Fruit fly (Drosophila melanogaster): ENCODE data around the gene Or85e.

The Or85e gene

DNA sequence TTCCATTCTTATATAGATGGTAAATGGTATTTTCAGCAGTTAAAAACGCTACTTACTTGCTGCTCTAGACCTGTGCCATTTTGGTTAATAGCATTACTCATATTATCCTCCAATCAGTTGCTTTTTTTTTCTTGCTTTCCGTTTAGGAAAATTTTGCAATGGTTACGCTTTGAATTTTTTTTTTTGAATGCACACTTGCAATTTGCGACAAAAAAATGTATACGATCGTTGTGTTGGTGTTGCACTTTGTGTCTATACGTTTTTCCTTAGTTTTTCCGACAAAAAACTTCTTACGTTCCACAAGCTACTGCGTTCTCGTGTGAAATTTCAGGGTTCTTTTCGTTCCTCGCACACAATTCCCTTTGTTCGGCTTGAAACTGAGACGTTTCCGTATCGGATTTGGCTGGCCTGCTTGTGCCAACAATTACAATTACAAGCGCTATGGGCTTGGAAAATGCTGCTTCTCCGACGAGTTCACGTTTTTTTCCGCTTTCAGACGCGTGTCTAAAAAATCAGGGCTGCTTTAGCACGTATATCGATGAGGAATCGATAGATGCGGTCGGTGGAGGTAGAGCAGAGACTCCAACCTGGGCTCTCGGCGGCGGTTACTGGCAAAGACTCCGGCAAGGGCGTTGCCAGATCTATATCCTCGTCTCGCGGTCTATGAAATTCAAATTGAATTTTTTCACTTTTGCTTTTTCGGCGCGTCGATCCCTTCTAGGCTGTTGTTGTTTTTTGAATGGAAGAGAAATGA is 24.4 kb upstream of the Or85e start:
- TF ChIP-seq run (tag; optimal IDR thresholded peaks at IDR 0.05): peak; percentile 41
- peak; percentile 34 for TF ChIP-seq Camta (GFP tag; optimal IDR thresholded peaks at IDR 0.05)
- TF ChIP-seq CG1024 (GFP tag; IDR thresholded peaks at IDR 0.05): 0 out of 2 replicates have a peak, but pooled peaks have one; percentile 6
- peak; percentile 54 for TF ChIP-seq onecut (GFP tag; IDR thresholded peaks at IDR 0.05)
- peak; percentile 99 for TF ChIP-seq E2f2 (GFP tag; IDR thresholded peaks at IDR 0.05)
- TF ChIP-seq CG8944 (GFP tag; optimal IDR thresholded peaks at IDR 0.05): no peak
- TF ChIP-seq lilli (GFP tag; optimal IDR thresholded peaks at IDR 0.05): peak; percentile 47
- TF ChIP-seq Ada2b (GFP tag; IDR thresholded peaks at IDR 0.05): 0 out of 2 replicates have a peak, but pooled peaks have one; percentile 17
- TF ChIP-seq Xrp1 (GFP tag; IDR thresholded peaks at IDR 0.05): no peak
- no peak for TF ChIP-seq CG17612 (GFP tag; IDR thresholded peaks at IDR 0.05)
- no peak for TF ChIP-seq CG10462 (GFP tag; optimal IDR thresholded peaks at IDR 0.05)
- TF ChIP-seq vvl (GFP tag; IDR thresholded peaks at IDR 0.05): peak; percentile 71
- TF ChIP-seq sima (GFP tag; optimal IDR thresholded peaks at IDR 0.05): no peak
- no peak for TF ChIP-seq Oaz (GFP tag; IDR thresholded peaks at IDR 0.05)
- TF ChIP-seq CG30431 (GFP tag; optimal IDR thresholded peaks at IDR 0.05): no peak
- TF ChIP-seq CG8478 (optimal IDR thresholded peaks at IDR 0.05): no peak
- peak; percentile 59 for TF ChIP-seq CG2129 (GFP tag; IDR thresholded peaks at IDR 0.05; ENCODE audit: partially characterized antibody)
- TF ChIP-seq Sox100B (GFP tag; optimal IDR thresholded peaks at IDR 0.05): no peak
- peak; percentile 38 for TF ChIP-seq CG9727 (GFP tag; optimal IDR thresholded peaks at IDR 0.05)
- TF ChIP-seq prd (optimal IDR thresholded peaks at IDR 0.05): no peak
- peak; percentile 55; the same call in 2 of the 3 replicates for TF ChIP-seq prd (GFP tag; IDR thresholded peaks at IDR 0.05)
- TF ChIP-seq h (optimal IDR thresholded peaks at IDR 0.05): no peak
- TF ChIP-seq Lim3 (GFP tag; IDR thresholded peaks at IDR 0.05): no peak
- TF ChIP-seq Meics (GFP tag; optimal IDR thresholded peaks at IDR 0.05): peak; percentile 67
- TF ChIP-seq HHEX (GFP tag; optimal IDR thresholded peaks at IDR 0.05): peak; percentile 50
- TF ChIP-seq insv (GFP tag; optimal IDR thresholded peaks at IDR 0.05): peak in 1 of 2 experiments; percentile 63
- TF ChIP-seq CG8924 (tag; optimal IDR thresholded peaks at IDR 0.05): peak; percentile 48
- peak; percentile 94 for TF ChIP-seq hb (GFP tag; IDR thresholded peaks at IDR 0.05; ENCODE audit: partially characterized antibody)
- peak; percentile 46 for TF ChIP-seq slou (GFP tag; optimal IDR thresholded peaks at IDR 0.05)
- no peak for TF ChIP-seq CG7357 (GFP tag; IDR thresholded peaks at IDR 0.05)
- no peak for TF ChIP-seq ATbp (GFP tag; optimal IDR thresholded peaks at IDR 0.05)
- no peak for TF ChIP-seq Ssrp (tag; optimal IDR thresholded peaks at IDR 0.05)
- TF ChIP-seq Oli (tag; optimal IDR thresholded peaks at IDR 0.05): no peak
- TF ChIP-seq CG6765 (GFP tag; optimal IDR thresholded peaks at IDR 0.05): peak; percentile 48
- peak; percentile 99 for TF ChIP-seq CG2116 (GFP tag; optimal IDR thresholded peaks at IDR 0.05)
- peak; percentile 6; the same call in 1 of the 2 replicates for TF ChIP-seq lmd (GFP tag; IDR thresholded peaks at IDR 0.05)
- TF ChIP-seq CG30403 (GFP tag; optimal IDR thresholded peaks at IDR 0.05): peak; percentile 18
- TF ChIP-seq HLHmδ (GFP tag; optimal IDR thresholded peaks at IDR 0.05): peak; percentile 27
- TF ChIP-seq Nf-YB (GFP tag; optimal IDR thresholded peaks at IDR 0.05): no peak
- TF ChIP-seq tup (GFP tag; optimal IDR thresholded peaks at IDR 0.05): no peak
- TF ChIP-seq so (GFP tag; IDR thresholded peaks at IDR 0.05): no peak
- no peak for TF ChIP-seq CG10565 (GFP tag; optimal IDR thresholded peaks at IDR 0.05)
- peak; percentile 7 for TF ChIP-seq CG13775 (GFP tag; optimal IDR thresholded peaks at IDR 0.05)
- TF ChIP-seq CG10147 (GFP tag; optimal IDR thresholded peaks at IDR 0.05): peak; percentile 26
- TF ChIP-seq CG10431 (GFP tag; optimal IDR thresholded peaks at IDR 0.05): no peak
- TF ChIP-seq CG6689 (GFP tag; IDR thresholded peaks at IDR 0.05): no peak
- peak; percentile 80 for TF ChIP-seq p53 (GFP tag; optimal IDR thresholded peaks at IDR 0.05)
- TF ChIP-seq gt (GFP tag; IDR thresholded peaks at IDR 0.05): no peak
- no peak for TF ChIP-seq crol (GFP tag; IDR thresholded peaks at IDR 0.05)
- no peak for TF ChIP-seq lola (GFP tag; optimal IDR thresholded peaks at IDR 0.05)
- no peak for TF ChIP-seq Neu2 (GFP tag; optimal IDR thresholded peaks at IDR 0.05; ENCODE audit: borderline replicate concordance)

Data from whole organism, embryonic.